Worm (Caenorhabditis elegans): ENCODE results near the gene C06E4.1.

The C06E4.1 gene

DNA sequence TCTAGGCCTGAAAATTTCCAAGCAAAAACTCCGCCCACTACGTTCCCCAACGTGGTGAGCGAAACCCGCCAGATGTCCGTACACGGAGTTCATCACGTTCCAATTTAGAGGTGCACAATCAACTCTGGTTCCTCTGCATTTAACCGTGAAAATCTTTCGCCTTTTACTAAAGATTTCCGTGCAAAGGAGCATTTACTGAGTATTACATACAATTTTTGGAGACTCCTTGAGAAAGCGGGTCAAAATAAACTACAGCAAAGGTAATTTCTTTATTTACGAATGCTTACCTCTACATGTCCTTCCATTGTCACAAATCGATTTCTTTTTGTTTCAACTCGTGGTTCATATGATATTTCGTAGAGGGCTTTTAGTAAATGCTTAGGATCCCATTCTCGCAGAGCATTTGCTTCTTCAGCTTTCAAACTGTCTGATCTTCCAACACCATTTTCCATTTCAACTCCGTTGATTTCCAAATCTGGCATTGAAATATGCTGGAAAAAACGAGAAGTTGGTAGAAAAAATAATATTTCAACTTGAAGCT is 33.6 kb downstream of the C06E4.1 start, which contains the start of gene F42C5.9:
F42C5.9 (minus strand) TSS at position 491 of the 541 bp plus-strand sequence.
- no peak for TF ChIP-seq unc-86 (tag; optimal IDR thresholded peaks at IDR 0.05)
- TF ChIP-seq ttx-3 (tag; optimal IDR thresholded peaks at IDR 0.05): no peak
- TF ChIP-seq elt-4 (tag; optimal IDR thresholded peaks at IDR 0.05): no peak
- no peak for TF ChIP-seq C38D4.7 (GFP tag; optimal IDR thresholded peaks at IDR 0.05)
- no peak for TF ChIP-seq gmeb-2 (tag; optimal IDR thresholded peaks at IDR 0.05)
- TF ChIP-seq pha-2 (tag; optimal IDR thresholded peaks at IDR 0.05): no peak
- TF ChIP-seq dmd-4 (tag; optimal IDR thresholded peaks at IDR 0.05; ENCODE audit: borderline replicate concordance): no peak
- TF ChIP-seq npax-4 (tag; optimal IDR thresholded peaks at IDR 0.05): no peak
- no peak for TF ChIP-seq lim-6 (tag; optimal IDR thresholded peaks at IDR 0.05)
- TF ChIP-seq hlh-13 (GFP tag; optimal IDR thresholded peaks at IDR 0.05): no peak
- no peak for TF ChIP-seq F13H6.1 (tag; optimal IDR thresholded peaks at IDR 0.05)
- TF ChIP-seq pat-9 (tag; optimal IDR thresholded peaks at IDR 0.05): no peak
- TF ChIP-seq odd-2 (tag; optimal IDR thresholded peaks at IDR 0.05): no peak
- no peak for TF ChIP-seq pha-4 (tag; optimal IDR thresholded peaks at IDR 0.05)
- no peak for TF ChIP-seq unc-55 (GFP tag; optimal IDR thresholded peaks at IDR 0.05)
- TF ChIP-seq Y22D7AL.16 (tag; optimal IDR thresholded peaks at IDR 0.05): no peak
- TF ChIP-seq tbx-7 (tag; optimal IDR thresholded peaks at IDR 0.05): no peak
- TF ChIP-seq ceh-2 (tag; optimal IDR thresholded peaks at IDR 0.05): no peak

DNA sequence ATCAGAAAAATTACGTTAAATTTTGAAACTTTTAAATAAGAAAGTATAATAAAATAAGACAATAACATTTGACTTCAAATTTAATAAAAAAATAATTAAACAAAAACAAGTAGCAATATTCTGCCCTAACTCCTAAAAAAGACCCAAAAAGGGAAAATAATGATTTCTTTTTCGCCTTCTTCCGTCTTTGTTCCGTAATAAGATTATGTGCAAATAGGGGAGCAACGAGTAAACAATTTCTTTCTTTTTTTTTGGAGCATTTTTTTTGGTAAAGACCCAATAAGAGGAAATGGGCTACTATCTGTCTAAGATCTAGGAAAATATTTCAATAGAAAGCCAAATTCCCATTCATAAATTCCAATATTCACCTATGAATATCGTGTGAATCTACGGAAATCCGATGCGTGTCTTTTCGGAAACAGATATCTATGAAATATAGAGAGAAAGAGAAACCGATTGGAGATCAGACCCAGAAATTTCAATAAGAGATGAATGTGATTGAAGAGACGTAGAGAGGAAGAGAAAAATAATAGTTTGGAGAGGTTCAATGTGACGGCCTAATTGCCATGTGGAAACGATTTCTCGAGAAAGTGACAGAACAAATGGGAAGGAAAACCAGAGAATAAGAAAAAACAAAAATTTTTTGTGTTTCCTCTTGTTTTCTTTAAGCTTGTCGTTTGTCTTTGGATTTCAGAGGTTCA is 34.9 kb downstream of the C06E4.1 start:
- TF ChIP-seq rnt-1 (tag; optimal IDR thresholded peaks at IDR 0.05): peak; percentile 27
- peak; percentile 25 for TF ChIP-seq nfya-1 (tag; optimal IDR thresholded peaks at IDR 0.05)
- no peak for TF ChIP-seq ceh-24 (tag; optimal IDR thresholded peaks at IDR 0.05)
- no peak for TF ChIP-seq tbx-7 (tag; optimal IDR thresholded peaks at IDR 0.05)
- TF ChIP-seq hlh-8 (tag; optimal IDR thresholded peaks at IDR 0.05): no peak
- no peak for TF ChIP-seq ceh-34 (tag; optimal IDR thresholded peaks at IDR 0.05)
- no peak for TF ChIP-seq nhr-232 (tag; optimal IDR thresholded peaks at IDR 0.05)
- no peak for TF ChIP-seq F13H6.1 (tag; optimal IDR thresholded peaks at IDR 0.05)
- no peak for TF ChIP-seq ets-4 (tag; optimal IDR thresholded peaks at IDR 0.05)
- no peak for TF ChIP-seq C38D4.7 (GFP tag; optimal IDR thresholded peaks at IDR 0.05)
- TF ChIP-seq unc-55 (GFP tag; optimal IDR thresholded peaks at IDR 0.05): peak; percentile 17
- no peak for TF ChIP-seq T23F11.4 (GFP tag; optimal IDR thresholded peaks at IDR 0.05)
- no peak for TF ChIP-seq hlh-15 (tag; optimal IDR thresholded peaks at IDR 0.05)
- TF ChIP-seq eyg-1 (tag; optimal IDR thresholded peaks at IDR 0.05): no peak
- TF ChIP-seq unc-86 (tag; optimal IDR thresholded peaks at IDR 0.05): no peak
- no peak for TF ChIP-seq ama-1 (optimal IDR thresholded peaks at IDR 0.05)
- no peak for TF ChIP-seq ztf-16 (tag; optimal IDR thresholded peaks at IDR 0.05)
- peak; percentile 59 for TF ChIP-seq unc-42 (tag; optimal IDR thresholded peaks at IDR 0.05)

DNA sequence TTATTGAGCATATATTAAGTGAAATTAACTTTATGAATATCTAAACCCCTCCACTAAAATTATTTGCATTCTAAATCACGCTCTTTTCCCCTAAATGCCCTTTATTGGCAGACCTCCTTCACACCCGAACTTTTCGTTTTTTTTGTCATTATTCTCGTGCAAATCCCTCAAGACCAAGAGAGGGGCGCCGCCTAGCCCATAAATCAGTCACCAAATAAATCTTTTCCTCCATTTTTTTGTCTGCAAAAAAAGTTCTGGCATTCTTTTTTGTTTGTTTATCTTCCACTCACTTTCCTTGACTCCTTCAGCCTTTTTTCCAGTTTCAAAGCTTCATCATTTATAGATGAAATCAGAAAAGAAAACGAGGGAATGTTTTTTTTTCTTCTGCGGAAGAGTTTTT is 35.8 kb downstream of the C06E4.1 start:
- TF ChIP-seq ceh-9 (tag; optimal IDR thresholded peaks at IDR 0.05) (no peak), fax-1 (tag; optimal IDR thresholded peaks at IDR 0.05) (no peak), unc-86 (tag; optimal IDR thresholded peaks at IDR 0.05) (no peak), hlh-6 (tag; optimal IDR thresholded peaks at IDR 0.05) (no peak), fkh-10 (GFP tag; optimal IDR thresholded peaks at IDR 0.05) (no peak), nhr-11 (tag; optimal IDR thresholded peaks at IDR 0.05) (no peak)

DNA sequence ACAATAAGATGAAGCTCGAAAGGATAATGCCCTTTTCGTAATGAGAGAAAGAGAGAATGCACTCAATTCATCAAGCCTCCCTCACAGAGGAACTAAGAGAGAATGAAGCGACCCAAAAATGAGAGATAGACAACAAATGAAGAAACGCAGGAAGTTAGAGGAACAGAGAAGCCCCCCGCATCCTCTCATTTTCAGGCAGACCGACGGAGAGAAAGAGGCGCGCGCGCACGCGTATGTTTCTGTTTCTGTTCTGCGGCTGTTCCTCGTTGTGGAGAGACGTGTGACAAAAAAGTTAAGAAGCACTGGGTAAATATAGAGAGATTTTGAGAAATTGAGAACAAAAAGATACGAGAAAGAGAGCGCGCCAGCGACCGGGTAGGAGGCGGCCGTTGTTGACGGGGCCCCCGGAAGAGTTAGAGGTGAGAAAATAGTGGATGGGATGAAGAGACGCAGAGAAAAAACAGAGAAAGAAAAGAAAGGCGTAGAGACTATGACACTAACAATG is 36.9 kb downstream of the C06E4.1 start:
- no peak for TF ChIP-seq sdc-2 (tag; optimal IDR thresholded peaks at IDR 0.05)
- TF ChIP-seq nfya-1 (tag; optimal IDR thresholded peaks at IDR 0.05): peak; percentile 81
- no peak for TF ChIP-seq Y22D7AL.16 (tag; optimal IDR thresholded peaks at IDR 0.05)
- TF ChIP-seq pha-4 (tag; optimal IDR thresholded peaks at IDR 0.05): no peak
- TF ChIP-seq unc-3 (GFP tag; conservative IDR thresholded peaks at IDR 0.05): no peak
- TF ChIP-seq unc-3 (tag; optimal IDR thresholded peaks at IDR 0.05): no peak
- no peak for TF ChIP-seq ceh-24 (tag; optimal IDR thresholded peaks at IDR 0.05)
- no peak for TF ChIP-seq ahr-1 (tag; optimal IDR thresholded peaks at IDR 0.05)
- no peak for TF ChIP-seq K09A11.1 (tag; optimal IDR thresholded peaks at IDR 0.05; ENCODE audit: insufficient read depth)
- TF ChIP-seq rnt-1 (tag; optimal IDR thresholded peaks at IDR 0.05): peak; percentile 81
- peak; percentile 16 for TF ChIP-seq C08G9.2 (tag; optimal IDR thresholded peaks at IDR 0.05)
- TF ChIP-seq mec-3 (tag; optimal IDR thresholded peaks at IDR 0.05; ENCODE audit: borderline replicate concordance): no peak
- TF ChIP-seq hlh-6 (tag; optimal IDR thresholded peaks at IDR 0.05): peak; percentile 1
- TF ChIP-seq fkh-10 (GFP tag; optimal IDR thresholded peaks at IDR 0.05): no peak
- TF ChIP-seq eyg-1 (tag; optimal IDR thresholded peaks at IDR 0.05): peak; percentile 5
- TF ChIP-seq hlh-15 (tag; optimal IDR thresholded peaks at IDR 0.05): no peak
- TF ChIP-seq ceh-18 (tag; optimal IDR thresholded peaks at IDR 0.05): peak; percentile 79
- TF ChIP-seq fax-1 (tag; optimal IDR thresholded peaks at IDR 0.05): no peak
- no peak for TF ChIP-seq nhr-11 (tag; optimal IDR thresholded peaks at IDR 0.05)
- TF ChIP-seq tbx-7 (tag; optimal IDR thresholded peaks at IDR 0.05): no peak
- TF ChIP-seq ets-4 (tag; optimal IDR thresholded peaks at IDR 0.05): peak; percentile 38
- no peak for TF ChIP-seq pqm-1 (tag; optimal IDR thresholded peaks at IDR 0.05)

All from whole organism, late embryonic.